Worm (Caenorhabditis elegans): ENCODE results near the gene rpa-1.

DNA sequence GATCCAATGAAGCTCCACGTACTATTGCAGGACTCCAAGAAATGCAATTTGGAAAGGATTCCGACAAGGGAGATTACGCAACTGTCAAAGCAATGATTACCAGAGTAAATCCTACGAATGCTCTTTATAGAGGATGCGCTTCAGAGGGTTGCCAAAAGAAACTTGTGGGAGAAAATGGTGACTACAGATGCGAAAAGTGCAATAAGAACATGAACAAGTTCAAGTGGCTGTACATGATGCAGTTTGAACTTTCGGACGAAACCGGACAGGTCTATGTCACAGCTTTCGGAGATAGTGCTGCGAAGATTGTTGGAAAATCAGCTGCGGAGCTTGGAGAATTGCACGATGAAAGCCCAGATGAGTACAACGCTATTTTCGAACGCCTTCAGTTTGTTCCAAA lies 2.0 kb downstream of the rpa-1 start:
- no peak for TF ChIP-seq lin-13 (GFP tag; optimal IDR thresholded peaks at IDR 0.05)
- no peak for TF ChIP-seq ama-1 (optimal IDR thresholded peaks at IDR 0.05)
- no peak for TF ChIP-seq egl-27 (tag; optimal IDR thresholded peaks at IDR 0.05)
- TF ChIP-seq mdl-1 (tag; optimal IDR thresholded peaks at IDR 0.05) = no peak
- TF ChIP-seq ceh-8 (GFP tag; optimal IDR thresholded peaks at IDR 0.05) = no peak
- no peak for TF ChIP-seq ztf-4 (tag; optimal IDR thresholded peaks at IDR 0.05)
- TF ChIP-seq fos-1 (tag; optimal IDR thresholded peaks at IDR 0.05) = no peak
- TF ChIP-seq unc-62 (GFP tag; optimal IDR thresholded peaks at IDR 0.05) = no peak
- TF ChIP-seq tbx-2 (tag; optimal IDR thresholded peaks at IDR 0.05) = no peak

Measured in whole organism, L1 larva.